Worm (Caenorhabditis elegans) whole organism, midembryonic: Measurements from ENCODE around the gene W03D2.9.

Experiments
- flt-1 ChIP-seq: fragments of 200-800 bp; sonication (Bioruptor generic); IDR thresholded peaks from 2 replicates; pipeline ENCODE4 v1.3.6; 2022; ENCODE audit warnings: missing genetic modification characterization, missing compliant biosample characterization
- ref-1 ChIP-seq: fragments of 200-800 bp; sonication (Bioruptor generic); conservative IDR thresholded peaks from 2 replicates; pipeline ENCODE4 v1.3.6; 2022; ENCODE audit warnings: missing genetic modification reagents, missing genetic modification characterization, missing compliant biosample characterization
- ztf-23 ChIP-seq: fragments of 200-800 bp; sonication (Bioruptor generic); IDR thresholded peaks from 2 replicates; pipeline ENCODE4 v1.3.6; 2022; ENCODE audit warnings: missing genetic modification reagents, missing genetic modification characterization, missing compliant biosample characterization
- ztf-29 ChIP-seq: fragments of 200-800 bp; sonication (Bioruptor generic); IDR thresholded peaks from 2 replicates; pipeline ENCODE4 v1.3.6; 2022; ENCODE audit warnings: missing genetic modification reagents, missing genetic modification characterization, missing compliant biosample characterization

DNA sequence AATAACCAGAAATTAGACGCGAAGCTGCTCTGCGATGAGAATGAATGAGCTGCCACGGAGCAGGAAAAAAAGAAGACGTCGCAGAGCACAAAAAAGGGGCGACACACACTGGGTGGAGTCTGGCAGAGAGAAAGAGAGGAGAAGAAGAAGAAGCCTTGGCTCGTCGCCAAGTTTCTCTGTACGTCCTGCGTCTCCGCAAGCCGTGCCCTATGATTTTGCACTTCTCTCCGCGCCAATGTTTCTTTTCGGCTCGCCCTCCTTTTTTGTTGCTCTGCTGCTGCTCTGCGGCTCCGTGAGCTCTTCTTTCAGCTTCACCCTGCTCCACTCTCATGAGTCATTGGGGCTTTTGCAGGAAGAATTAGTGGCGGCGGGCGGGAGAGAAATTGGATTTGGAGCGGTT, 39.6 kb downstream of the W03D2.9 start, which contains the start of gene hlh-30:
- 0 out of 2 replicates have a peak, but pooled peaks have one; percentile 16 for TF ChIP-seq flt-1 (GFP tag; lab: Robert Waterston, UW)
- no peak for TF ChIP-seq ref-1
- TF ChIP-seq ztf-29: no peak
- no peak for TF ChIP-seq ztf-23 (GFP tag; lab: Robert Waterston, UW)
